Fruit fly (Drosophila melanogaster): ENCODE measurements around the gene CG32104.
A peak's percentile ranks its signal among the peaks of the same experiment; 100 is the strongest.

The CG32104 gene

DNA sequence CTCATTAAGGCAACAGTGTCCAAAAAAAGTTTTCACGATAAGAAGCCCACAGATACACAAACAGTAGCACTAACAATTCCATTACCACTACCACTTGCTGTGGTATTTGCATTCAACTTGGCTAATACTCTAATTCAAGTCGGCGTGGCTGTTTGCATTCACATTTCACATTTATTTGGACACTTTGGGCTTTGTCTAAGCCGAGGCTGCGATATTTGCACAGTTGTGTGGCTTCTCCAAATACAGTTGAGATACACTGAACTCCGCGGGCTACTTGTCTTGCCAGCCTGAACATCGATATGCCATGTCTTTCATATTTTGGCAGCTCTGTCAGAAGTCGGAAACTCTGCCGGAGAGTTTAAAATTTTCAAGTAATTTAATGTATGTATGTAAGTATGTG, 48.8 kb downstream of the CG32104 start (continued):
- TF ChIP-seq ato (GFP tag; IDR thresholded peaks at IDR 0.05; ENCODE audit: partially characterized antibody): no peak
- no peak for TF ChIP-seq CG8924 (tag; optimal IDR thresholded peaks at IDR 0.05)
- TF ChIP-seq Doc3 (GFP tag; IDR thresholded peaks at IDR 0.05; ENCODE audit: partially characterized antibody): no peak
- no peak for TF ChIP-seq Spps (tag; optimal IDR thresholded peaks at IDR 0.05)
- peak; percentile 16 for TF ChIP-seq CG7556 (GFP tag; optimal IDR thresholded peaks at IDR 0.05)
- TF ChIP-seq jumu (GFP tag; optimal IDR thresholded peaks at IDR 0.05): peak; percentile 28
- no peak for TF ChIP-seq CG6791 (GFP tag; IDR thresholded peaks at IDR 0.05; ENCODE audit: partially characterized antibody)
- no peak for TF ChIP-seq C15 (GFP tag; IDR thresholded peaks at IDR 0.05)
- 0 out of 3 replicates have a peak, but pooled peaks have one; percentile 30 for TF ChIP-seq Dbx (GFP tag; IDR thresholded peaks at IDR 0.05)
- TF ChIP-seq mirr (GFP tag; optimal IDR thresholded peaks at IDR 0.05): no peak
- no peak for TF ChIP-seq corto (GFP tag; optimal IDR thresholded peaks at IDR 0.05)
- no peak for TF ChIP-seq CG2129 (GFP tag; IDR thresholded peaks at IDR 0.05; ENCODE audit: partially characterized antibody)
- TF ChIP-seq cg (GFP tag; optimal IDR thresholded peaks at IDR 0.05): no peak
- peak; percentile 52 for TF ChIP-seq CG10209 (GFP tag; optimal IDR thresholded peaks at IDR 0.05)
- no peak for TF ChIP-seq gsb (GFP tag; IDR thresholded peaks at IDR 0.05)
- no peak for TF ChIP-seq twi (tag; optimal IDR thresholded peaks at IDR 0.05)
- peak; percentile 33 for TF ChIP-seq Sox100B (GFP tag; optimal IDR thresholded peaks at IDR 0.05)
- TF ChIP-seq Kr (GFP tag; optimal IDR thresholded peaks at IDR 0.05): no peak
- TF ChIP-seq CG14014 (GFP tag; IDR thresholded peaks at IDR 0.05): peak; percentile 23; the same call in 1 of the 2 replicates
- TF ChIP-seq ind (GFP tag; optimal IDR thresholded peaks at IDR 0.05): no peak
- no peak for TF ChIP-seq kah (GFP tag; optimal IDR thresholded peaks at IDR 0.05)
- TF ChIP-seq Optix (GFP tag; IDR thresholded peaks at IDR 0.05): no peak
- no peak for TF ChIP-seq CG12219 (GFP tag; optimal IDR thresholded peaks at IDR 0.05)
- no peak for TF ChIP-seq Mad (GFP tag; optimal IDR thresholded peaks at IDR 0.05)
- no peak for TF ChIP-seq CG10147 (GFP tag; optimal IDR thresholded peaks at IDR 0.05)
- TF ChIP-seq CG17912 (GFP tag; optimal IDR thresholded peaks at IDR 0.05): no peak
- peak; percentile 72 for TF ChIP-seq sens (GFP tag)
- no peak for TF ChIP-seq CG4404 (GFP tag; IDR thresholded peaks at IDR 0.05)
- no peak for TF ChIP-seq CG16815 (GFP tag; optimal IDR thresholded peaks at IDR 0.05)
- TF ChIP-seq gce (GFP tag; IDR thresholded peaks at IDR 0.05): no peak
- TF ChIP-seq Blimp-1 (GFP tag; optimal IDR thresholded peaks at IDR 0.05): no peak
- no peak for TF ChIP-seq bbx (GFP tag; IDR thresholded peaks at IDR 0.05; ENCODE audit: partially characterized antibody)
- TF ChIP-seq CG8290 (GFP tag; optimal IDR thresholded peaks at IDR 0.05): no peak
- TF ChIP-seq CG8290 (tag; optimal IDR thresholded peaks at IDR 0.05): peak in 1 of 2 experiments; percentile 85
- TF ChIP-seq phol (tag; optimal IDR thresholded peaks at IDR 0.05): no peak
- no peak for TF ChIP-seq br (optimal IDR thresholded peaks at IDR 0.05)
- TF ChIP-seq Oli (tag; optimal IDR thresholded peaks at IDR 0.05): no peak
- no peak for TF ChIP-seq D19B (GFP tag; optimal IDR thresholded peaks at IDR 0.05)
- TF ChIP-seq ranshi (GFP tag; IDR thresholded peaks at IDR 0.05): no peak; the same call in 1 of the 2 replicates
- TF ChIP-seq nom (GFP tag; optimal IDR thresholded peaks at IDR 0.05): no peak
- no peak for TF ChIP-seq seq (GFP tag; IDR thresholded peaks at IDR 0.05)
- TF ChIP-seq CHES-1-like (GFP tag; optimal IDR thresholded peaks at IDR 0.05): peak; percentile 26
- no peak for TF ChIP-seq Dfd (GFP tag; optimal IDR thresholded peaks at IDR 0.05)
- TF ChIP-seq ara (GFP tag; IDR thresholded peaks at IDR 0.05): 0 out of 2 replicates have a peak, but pooled peaks have one; percentile 8
- TF ChIP-seq Nf-YB (GFP tag; optimal IDR thresholded peaks at IDR 0.05): no peak
- peak; percentile 68 for TF ChIP-seq CG18599 (GFP tag; optimal IDR thresholded peaks at IDR 0.05)
- no peak for TF ChIP-seq esg (GFP tag; conservative IDR thresholded peaks at IDR 0.05)
- no peak for TF ChIP-seq ap (GFP tag; IDR thresholded peaks at IDR 0.05)
- TF ChIP-seq Abd-B (GFP tag; optimal IDR thresholded peaks at IDR 0.05): no peak
- no peak for TF ChIP-seq CG13123 (GFP tag; optimal IDR thresholded peaks at IDR 0.05)
- no peak for TF ChIP-seq wor (GFP tag; IDR thresholded peaks at IDR 0.05)
- TF ChIP-seq gcm2 (GFP tag; optimal IDR thresholded peaks at IDR 0.05): no peak
